Fruit fly (Drosophila melanogaster) S2 (cell line): ENCODE results near the gene tacc.

Experiments used
- CG8478 ChIP-seq: fragments of >200 bp; optimal IDR thresholded peaks from 2 replicates; lab custom pipeline; 2018
- CTCF ChIP-seq, 2 experiments: fragments of >200 bp; optimal IDR thresholded peaks; 2 replicates each; lab custom pipeline; 2018

DNA sequence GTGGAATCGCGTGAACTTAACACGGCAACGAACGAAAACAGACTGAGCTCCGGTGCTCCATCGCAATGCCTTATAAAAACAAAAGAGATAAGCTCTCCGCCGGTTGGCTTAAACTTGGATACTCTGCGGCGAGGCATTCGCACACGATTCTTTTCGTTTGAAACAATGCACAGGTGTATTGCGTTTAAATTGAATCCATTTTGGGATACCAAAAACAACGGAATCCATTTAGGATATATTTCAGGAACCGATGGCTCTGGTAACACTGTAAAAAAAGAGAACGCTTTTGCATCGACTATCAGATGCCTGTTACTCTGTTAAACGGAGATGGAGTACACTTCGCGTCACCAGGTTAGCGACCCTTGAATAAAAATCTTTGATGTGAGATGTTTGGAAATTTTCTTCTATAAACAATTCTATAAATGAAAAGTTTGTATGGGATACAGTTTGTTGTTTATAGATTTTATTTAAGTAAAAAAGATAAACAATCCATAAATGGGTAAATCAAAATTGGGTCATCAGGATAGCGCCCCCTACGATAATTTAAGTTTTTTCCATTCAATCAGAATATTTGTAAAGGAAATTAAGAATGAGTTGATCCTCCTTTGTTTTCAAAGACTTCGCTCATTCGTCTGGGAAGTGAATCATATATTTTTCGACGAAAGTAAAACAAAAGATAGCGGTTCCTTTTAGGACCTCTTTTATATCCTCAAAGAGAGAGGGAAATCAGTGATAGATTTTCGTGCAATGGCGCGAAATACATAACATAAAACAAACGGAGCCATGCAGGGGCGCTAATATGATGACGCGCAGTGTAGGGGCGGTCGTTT lies 16.8 kb downstream of the tacc start, which contains the start of gene Nep2:
- no peak for TF ChIP-seq CTCF (optimal IDR thresholded peaks at IDR 0.05; lab: Kevin White, UChicago)
- no peak for TF ChIP-seq CG8478
